Fruit fly (Drosophila melanogaster): ENCODE measurements around the gene Tat.

The Tat gene

DNA sequence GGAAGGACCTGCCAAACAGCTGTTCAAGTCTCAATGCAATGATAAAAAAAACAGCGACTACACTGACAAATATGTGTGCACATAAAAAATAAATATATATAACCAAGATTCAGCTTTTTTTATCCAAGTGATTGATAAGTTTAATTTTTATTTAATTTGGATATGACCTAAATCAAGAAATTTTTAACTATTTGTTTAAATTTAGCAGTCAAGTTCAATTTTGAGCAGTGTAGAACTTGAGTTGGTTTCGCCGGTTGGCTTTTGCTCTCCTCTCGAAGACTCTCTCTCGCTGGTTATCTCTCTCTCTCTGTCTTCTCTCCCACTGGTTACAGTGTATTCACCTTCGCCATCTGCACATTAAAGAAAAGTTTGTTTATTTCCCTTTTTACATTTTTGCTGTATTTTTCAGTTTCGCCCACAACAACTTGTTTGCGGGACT is 43.0 kb upstream of the Tat start (continued):
- no peak for TF ChIP-seq h (optimal IDR thresholded peaks at IDR 0.05)
- TF ChIP-seq zen (tag; optimal IDR thresholded peaks at IDR 0.05), result peak; percentile 84
- peak; percentile 94 for TF ChIP-seq vvl (GFP tag; IDR thresholded peaks at IDR 0.05)
- peak; percentile 61; the same call in 1 of the 2 replicates for TF ChIP-seq Rx (GFP tag; IDR thresholded peaks at IDR 0.05)
- TF ChIP-seq CG2116 (GFP tag; optimal IDR thresholded peaks at IDR 0.05), result peak; percentile 40
- peak; percentile 61; the same call in 1 of the 2 replicates for TF ChIP-seq MBD-R2 (GFP tag; IDR thresholded peaks at IDR 0.05)
- peak; percentile 82 for TF ChIP-seq ind (GFP tag; optimal IDR thresholded peaks at IDR 0.05)
- TF ChIP-seq CG17359 (tag; optimal IDR thresholded peaks at IDR 0.05), result peak; percentile 90
- peak; percentile 92 for TF ChIP-seq Sox102F (GFP tag; optimal IDR thresholded peaks at IDR 0.05)
- peak; percentile 92 for TF ChIP-seq CG2678 (tag; optimal IDR thresholded peaks at IDR 0.05)
- peak; percentile 16 for TF ChIP-seq wek (GFP tag; optimal IDR thresholded peaks at IDR 0.05)
- TF ChIP-seq CG4707 (GFP tag; optimal IDR thresholded peaks at IDR 0.05), result peak; percentile 44
- TF ChIP-seq Bteb2 (GFP tag; optimal IDR thresholded peaks at IDR 0.05), result peak; percentile 82
- no peak for TF ChIP-seq abd-A (tag; optimal IDR thresholded peaks at IDR 0.05)
- TF ChIP-seq CG3281 (GFP tag; optimal IDR thresholded peaks at IDR 0.05), result peak; percentile 88
- peak; percentile 95 for TF ChIP-seq gem (tag; optimal IDR thresholded peaks at IDR 0.05)
- TF ChIP-seq Sox100B (GFP tag; optimal IDR thresholded peaks at IDR 0.05), result peak; percentile 89
- TF ChIP-seq Lim3 (GFP tag; IDR thresholded peaks at IDR 0.05), result no peak
- TF ChIP-seq en (GFP tag; optimal IDR thresholded peaks at IDR 0.05), result peak; percentile 45
- TF ChIP-seq Camta (GFP tag; optimal IDR thresholded peaks at IDR 0.05), result peak; percentile 75
- TF ChIP-seq dan (GFP tag; IDR thresholded peaks at IDR 0.05), result 0 out of 2 replicates have a peak, but pooled peaks have one; percentile 42
- TF ChIP-seq Bdp1 (GFP tag; optimal IDR thresholded peaks at IDR 0.05), result peak; percentile 52
- peak; percentile 67 for TF ChIP-seq Deaf1 (tag; optimal IDR thresholded peaks at IDR 0.05)
- no peak for TF ChIP-seq cg (GFP tag; optimal IDR thresholded peaks at IDR 0.05)
- peak; percentile 73 for TF ChIP-seq pnt (GFP tag; optimal IDR thresholded peaks at IDR 0.05)
- peak; percentile 88 for TF ChIP-seq H2.0 (GFP tag; IDR thresholded peaks at IDR 0.05)
- peak; percentile 62 for TF ChIP-seq Oaz (GFP tag; IDR thresholded peaks at IDR 0.05)
- no peak for TF ChIP-seq mld (GFP tag; IDR thresholded peaks at IDR 0.05; ENCODE audit: partially characterized antibody)
- no peak for TF ChIP-seq gfzf (GFP tag; optimal IDR thresholded peaks at IDR 0.05)
- peak; percentile 81 for TF ChIP-seq CG12104 (GFP tag; optimal IDR thresholded peaks at IDR 0.05)
- TF ChIP-seq jumu (GFP tag; optimal IDR thresholded peaks at IDR 0.05), result peak; percentile 37
- TF ChIP-seq fd102C (GFP tag; optimal IDR thresholded peaks at IDR 0.05), result peak; percentile 23
- peak; percentile 63 for TF ChIP-seq CG18011 (GFP tag; optimal IDR thresholded peaks at IDR 0.05)
- peak; percentile 73 to 81 for TF ChIP-seq chif (GFP tag; optimal IDR thresholded peaks at IDR 0.05)
- peak; percentile 93 for TF ChIP-seq sens (GFP tag)
- peak; percentile 75 for TF ChIP-seq CG1602 (GFP tag; optimal IDR thresholded peaks at IDR 0.05)
- TF ChIP-seq sna (GFP tag; IDR thresholded peaks at IDR 0.05; ENCODE audit: partially characterized antibody), result no peak
- no peak for TF ChIP-seq Doc3 (GFP tag; IDR thresholded peaks at IDR 0.05; ENCODE audit: partially characterized antibody)
- peak; percentile 39 for TF ChIP-seq disco-r (GFP tag; optimal IDR thresholded peaks at IDR 0.05)
- TF ChIP-seq btn (GFP tag; optimal IDR thresholded peaks at IDR 0.05), result peak; percentile 34
- TF ChIP-seq tap (tag; optimal IDR thresholded peaks at IDR 0.05), result peak; percentile 86
- no peak for TF ChIP-seq GATAe (GFP tag; conservative IDR thresholded peaks at IDR 0.05)
- peak; percentile 89 for TF ChIP-seq CG6689 (GFP tag; IDR thresholded peaks at IDR 0.05)
- TF ChIP-seq pan (optimal IDR thresholded peaks at IDR 0.05), result no peak
- TF ChIP-seq pan (GFP tag; optimal IDR thresholded peaks at IDR 0.05 in 1 of 2, IDR thresholded peaks at IDR 0.05 in 1 of 2), result peak in 1 of 2 experiments; percentile 93
- TF ChIP-seq so (GFP tag; IDR thresholded peaks at IDR 0.05), result peak; percentile 90
- TF ChIP-seq CG17612 (GFP tag; IDR thresholded peaks at IDR 0.05), result peak; percentile 70
- TF ChIP-seq stwl (tag; optimal IDR thresholded peaks at IDR 0.05), result peak; percentile 6
- TF ChIP-seq cad (GFP tag; optimal IDR thresholded peaks at IDR 0.05), result no peak
- TF ChIP-seq CG18262 (tag; optimal IDR thresholded peaks at IDR 0.05), result peak; percentile 90
- peak; percentile 80 for TF ChIP-seq odd (GFP tag; optimal IDR thresholded peaks at IDR 0.05)
- peak; percentile 58 for TF ChIP-seq CG10321 (GFP tag; IDR thresholded peaks at IDR 0.05)

All from whole organism, embryonic.